Fruit fly (Drosophila melanogaster) ovary, adult (tissue): Measurements from ENCODE around the gene bnl.

ENCODE experiments used
- CG17801 ChIP-seq: fragments of 200-800 bp; optimal IDR thresholded peaks from 2 replicates; lab custom pipeline; 2019; ENCODE audit warnings: missing biosample characterization, mild to moderate bottlenecking, missing genetic modification characterization, moderate library complexity; ENCODE audit not compliant: partially characterized antibody

Gene bnl

dm6 chr3R:19813217-19813616, 23.4 kb downstream of the bnl start:
- no peak for TF ChIP-seq CG17801

DNA sequence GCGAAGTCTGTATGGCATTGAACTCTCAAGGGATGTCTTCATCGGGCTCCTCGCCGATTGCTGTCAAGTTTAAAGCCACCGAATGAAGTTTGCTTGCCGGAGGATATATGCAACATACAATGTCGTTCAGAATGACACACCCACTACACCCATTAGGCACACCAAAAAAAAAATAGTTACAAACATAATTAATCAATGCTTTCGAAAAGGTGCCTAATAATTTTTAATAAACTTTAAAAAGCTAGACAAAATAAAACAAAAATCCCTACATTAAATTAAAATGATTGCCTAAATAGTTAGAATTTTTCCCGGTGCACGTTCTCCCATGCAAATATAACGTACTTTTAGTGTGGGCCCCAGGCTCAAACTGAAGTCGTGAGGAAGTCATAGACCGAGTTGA, 24.1 kb downstream of the bnl start:
- no peak for TF ChIP-seq CG17801

DNA sequence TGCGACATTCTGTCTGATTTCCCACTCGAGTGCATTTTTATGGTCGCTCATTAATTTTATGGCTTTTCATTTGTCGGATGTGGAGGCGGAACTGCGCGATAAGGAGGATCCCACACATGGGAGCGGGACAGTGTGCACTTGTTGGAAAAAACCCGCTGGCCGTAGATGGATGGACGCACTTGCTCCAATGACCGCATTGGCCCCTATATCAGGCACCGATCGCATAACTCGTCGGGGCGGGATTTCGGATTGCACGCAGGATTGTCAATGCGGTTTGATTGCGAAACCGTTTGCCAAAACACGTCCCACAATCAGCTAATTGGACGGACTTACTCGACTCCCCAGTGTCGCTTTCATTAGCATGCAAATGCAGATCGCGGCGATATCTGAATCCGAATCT, 25.1 kb downstream of the bnl start:
- TF ChIP-seq CG17801, result no peak

DNA sequence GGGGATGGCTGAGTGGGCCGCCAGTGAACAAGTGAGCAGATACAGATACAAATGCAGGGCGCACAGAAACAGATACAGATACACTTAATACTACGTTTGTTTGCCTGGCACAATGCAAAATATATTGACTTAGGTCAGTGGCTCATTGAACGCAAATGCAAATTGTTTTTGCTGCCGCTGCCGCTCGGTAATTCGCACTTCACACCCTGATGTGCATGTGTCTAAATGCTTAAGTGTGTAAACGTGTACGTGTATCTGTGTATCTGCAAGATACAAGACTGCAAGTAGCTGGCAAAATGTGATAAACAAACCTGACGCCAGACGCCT, 28.2 kb downstream of the bnl start:
- TF ChIP-seq CG17801, result no peak

DNA sequence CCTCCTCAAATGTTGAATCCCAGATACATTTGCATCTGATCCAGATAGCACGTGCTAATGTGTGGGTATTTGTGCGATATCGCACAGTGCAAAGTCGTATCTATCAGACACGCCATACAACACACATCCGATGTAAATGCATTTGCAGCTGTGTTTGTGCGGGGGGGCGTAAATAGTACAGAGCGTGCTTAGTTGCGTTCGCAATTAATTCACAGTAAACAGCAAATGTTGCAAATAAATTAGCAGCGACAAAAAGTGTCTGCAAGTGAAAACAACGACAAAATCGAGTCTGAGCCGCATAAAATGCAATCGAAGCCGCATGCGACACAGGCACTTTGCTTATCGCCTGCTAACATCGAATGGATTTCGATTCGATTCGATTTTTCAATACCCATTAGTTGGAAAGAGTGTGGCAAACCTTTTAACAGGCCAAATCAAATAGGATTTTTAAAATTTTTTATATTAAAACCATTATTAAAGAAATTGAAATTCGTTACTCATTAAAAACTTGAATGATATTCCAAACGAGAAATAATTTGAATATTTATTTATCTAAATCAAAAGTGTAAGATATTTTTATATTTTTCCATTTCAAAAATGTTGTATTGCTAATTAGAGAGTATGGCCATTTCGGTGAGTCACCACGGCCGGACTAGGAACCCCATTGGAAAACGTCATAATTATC, 28.7 kb downstream of the bnl start:
- no peak for TF ChIP-seq CG17801

- no peak for TF ChIP-seq CG17801
These were observed 29.5 kb downstream of the bnl start for dm6 chr3R:19807148-19807547.

- TF ChIP-seq CG17801, result no peak
These were observed 31.7 kb downstream of the bnl start for dm6 chr3R:19804905-19805304.

DNA sequence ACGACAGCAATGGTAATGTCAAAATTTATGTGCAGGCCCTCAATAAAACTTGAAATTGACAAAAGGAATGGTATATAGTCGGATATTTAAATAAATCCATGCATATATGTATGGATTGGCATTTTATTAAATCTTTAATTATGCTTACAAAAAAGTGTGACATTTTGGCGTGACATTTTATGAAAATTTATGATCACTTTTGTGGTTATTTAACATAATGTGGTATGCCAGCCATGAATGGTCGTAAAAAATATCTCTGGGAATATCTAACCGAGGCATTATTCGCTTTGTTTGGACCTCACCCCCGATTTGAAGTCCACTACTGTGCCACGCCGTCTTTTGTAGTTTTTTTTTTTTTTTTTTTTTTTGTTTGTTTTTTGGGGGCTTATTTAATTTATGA, 33.1 kb downstream of the bnl start:
- TF ChIP-seq CG17801, result no peak

DNA sequence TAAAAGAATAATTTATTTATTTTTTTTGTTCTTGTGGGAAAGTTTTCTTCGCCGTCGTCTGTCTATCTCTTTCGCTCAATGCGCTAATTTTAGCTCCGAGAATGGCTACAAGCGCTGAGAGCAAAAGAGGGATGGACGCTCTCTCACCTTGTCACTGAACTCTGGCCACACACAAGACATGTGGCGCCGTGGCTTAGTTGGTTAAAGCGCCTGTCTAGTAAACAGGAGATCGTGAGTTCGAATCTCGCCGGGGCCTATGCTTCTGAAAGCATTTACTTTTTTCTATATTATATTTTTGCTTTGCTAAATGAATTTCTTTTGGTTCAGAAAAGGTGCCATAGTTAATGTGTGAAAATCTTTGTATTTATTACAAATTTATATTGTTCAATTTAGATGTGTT, 34.1 kb downstream of the bnl start:
- no peak for TF ChIP-seq CG17801

DNA sequence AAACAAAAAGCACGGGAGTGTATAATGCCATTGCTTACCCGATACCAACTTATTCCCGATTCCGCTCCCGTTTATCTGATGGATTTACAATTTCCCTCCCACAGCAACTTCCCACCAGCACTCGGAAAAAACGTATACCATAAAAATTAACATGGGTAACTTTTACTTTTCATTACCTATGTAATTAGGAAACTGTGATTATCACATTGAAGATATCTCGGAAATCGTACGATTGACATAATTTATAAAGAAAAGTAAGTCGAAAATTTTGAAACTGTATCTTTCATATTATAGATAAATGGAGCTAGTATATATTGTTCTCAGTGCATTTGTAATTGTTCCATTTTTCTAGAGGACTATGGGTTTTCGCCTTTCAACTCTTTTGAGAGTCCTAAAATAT, 34.9 kb downstream of the bnl start:
- no peak for TF ChIP-seq CG17801

DNA sequence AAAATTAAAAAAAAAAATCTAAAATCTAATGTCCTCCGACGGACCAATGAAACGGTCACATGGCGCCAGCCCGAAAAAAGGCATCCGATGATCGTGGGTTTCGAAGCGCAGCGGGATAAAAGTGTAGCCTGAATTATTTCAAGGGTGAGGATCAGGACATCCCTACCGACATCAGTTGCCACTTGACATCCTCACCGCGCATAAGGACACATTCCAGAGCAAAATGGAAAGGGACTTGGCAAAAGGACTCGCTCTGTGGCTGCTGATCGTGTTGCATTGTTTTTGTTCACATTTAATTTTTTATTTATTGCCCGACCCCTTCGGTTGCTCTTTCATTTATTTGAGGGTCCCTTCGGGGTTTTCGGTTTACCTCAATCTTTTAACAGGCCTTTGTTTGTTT, 37.0 kb downstream of the bnl start:
- TF ChIP-seq CG17801, result no peak

dm6 chr3R:19796835-19797234, 39.8 kb downstream of the bnl start:
- no peak for TF ChIP-seq CG17801

- no peak for TF ChIP-seq CG17801
These were observed 41.3 kb downstream of the bnl start for dm6 chr3R:19795332-19795731.

DNA sequence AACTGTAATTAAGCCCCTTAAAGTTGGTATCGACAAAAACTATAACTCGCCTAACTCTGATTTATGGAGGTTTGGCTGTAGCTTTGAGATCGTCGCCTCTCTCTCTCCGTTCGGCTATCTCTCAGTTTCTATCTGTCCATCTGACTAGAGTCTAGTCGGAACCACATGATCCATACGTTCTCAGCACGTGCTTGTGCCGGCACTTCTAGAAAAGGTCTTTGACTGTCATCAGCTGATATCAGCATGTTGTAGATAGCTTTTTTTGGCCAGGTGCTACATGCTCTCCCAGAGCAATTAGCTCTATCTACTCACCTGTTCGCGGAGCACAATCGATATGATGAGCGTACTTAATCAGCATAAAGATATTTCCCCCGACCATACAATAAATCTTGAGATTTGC, 43.0 kb downstream of the bnl start:
- no peak for TF ChIP-seq CG17801

- TF ChIP-seq CG17801, result no peak
These were observed 43.9 kb downstream of the bnl start for dm6 chr3R:19792697-19793096.

dm6 chr3R:19790805-19791572, 45.6 kb downstream of the bnl start:
- no peak for TF ChIP-seq CG17801

- no peak for TF ChIP-seq CG17801
These were observed 46.5 kb downstream of the bnl start for dm6 chr3R:19789942-19790774.

DNA sequence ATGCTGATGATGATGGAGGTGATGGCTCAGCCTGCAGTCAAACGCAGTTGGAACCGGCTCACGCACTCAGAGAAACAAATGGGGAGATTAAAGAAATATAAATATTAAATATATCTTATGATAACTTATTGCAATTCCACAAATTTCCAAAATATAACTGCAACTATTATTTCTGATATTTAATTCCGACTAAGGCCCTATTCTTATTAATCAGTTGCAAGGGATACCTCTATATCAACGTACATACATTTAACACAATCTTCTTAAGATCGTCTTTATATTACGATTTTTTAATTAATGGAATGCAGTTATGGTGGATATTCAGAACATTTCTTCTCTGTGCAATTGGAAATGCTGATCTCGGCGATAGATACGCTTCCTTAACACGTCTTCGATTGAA, 47.8 kb downstream of the bnl start:
- TF ChIP-seq CG17801, result no peak
